Worm (Caenorhabditis elegans): ENCODE measurements around the gene K10H10.10.
A peak's percentile ranks its signal among the peaks of the same experiment; 100 is the strongest.

The K10H10.10 gene

DNA sequence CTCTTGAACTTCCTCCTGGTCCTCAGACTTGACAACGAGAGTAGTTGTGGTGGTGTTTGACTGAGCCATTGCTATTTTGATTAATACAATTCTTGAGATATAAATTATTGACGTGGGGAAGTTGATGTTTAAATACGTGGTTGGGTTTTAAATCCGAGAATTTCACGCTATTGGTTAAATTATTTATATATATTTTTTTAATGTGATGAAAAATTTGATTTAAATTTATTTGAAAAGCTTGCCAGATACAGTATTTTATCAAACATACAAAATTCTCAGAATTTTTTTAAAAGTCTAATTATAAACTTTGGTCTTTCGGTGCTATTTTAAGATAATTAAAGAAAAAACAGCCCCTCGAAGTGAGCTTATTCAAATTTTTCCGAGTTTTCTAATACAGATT lies at the start of gene K10H10.10, which contains the start of gene K10H10.7:
TSS of gene K10H10.10 (plus strand) at position 204 of the 400 bp plus-strand sequence.
TSS of gene K10H10.7 (minus strand) at position 101 of the 400 bp plus-strand sequence.
- no peak for TF ChIP-seq nhr-77 (tag; optimal IDR thresholded peaks at IDR 0.05)
- no peak for TF ChIP-seq nhr-25 (tag; optimal IDR thresholded peaks at IDR 0.05)
- TF ChIP-seq skn-1 (tag; optimal IDR thresholded peaks at IDR 0.05): no peak
- TF ChIP-seq aly-2 (tag; optimal IDR thresholded peaks at IDR 0.05): no peak
- TF ChIP-seq mdl-1 (tag; optimal IDR thresholded peaks at IDR 0.05): no peak
- no peak for TF ChIP-seq C34F6.9 (tag; optimal IDR thresholded peaks at IDR 0.05)
- no peak for TF ChIP-seq nhr-23 (tag; optimal IDR thresholded peaks at IDR 0.05)
- TF ChIP-seq sma-3 (GFP tag; optimal IDR thresholded peaks at IDR 0.05): no peak
- TF ChIP-seq snpc-4 (tag; optimal IDR thresholded peaks at IDR 0.05): no peak
- TF ChIP-seq nhr-11 (tag; optimal IDR thresholded peaks at IDR 0.05): no peak
- TF ChIP-seq fos-1 (tag; optimal IDR thresholded peaks at IDR 0.05): no peak
- TF ChIP-seq nhr-21 (tag; optimal IDR thresholded peaks at IDR 0.05): no peak
- no peak for TF ChIP-seq blmp-1 (tag; optimal IDR thresholded peaks at IDR 0.05; ENCODE audit: insufficient read depth)
- no peak for TF ChIP-seq ztf-11 (tag; optimal IDR thresholded peaks at IDR 0.05)

DNA sequence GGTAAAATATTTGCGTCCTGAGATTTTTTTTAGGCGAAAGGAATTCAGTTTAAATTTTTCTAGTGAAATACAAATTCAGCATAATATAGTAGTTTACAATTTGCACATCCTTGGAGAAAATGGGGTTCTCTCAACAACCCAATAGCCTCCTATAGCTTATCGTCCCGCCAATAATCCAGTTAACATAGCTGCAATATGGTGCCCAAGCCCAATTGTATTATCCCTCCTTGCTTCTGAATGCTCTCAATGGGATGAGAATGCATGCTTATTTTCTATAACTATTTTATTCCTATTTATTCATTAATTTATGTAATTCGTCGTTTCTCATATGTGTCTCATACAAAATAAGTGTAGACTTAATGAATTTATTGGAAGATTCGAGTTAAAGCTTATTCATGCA lies 37.5 kb upstream of the K10H10.10 start:
- TF ChIP-seq Y55F3AM.14 (GFP tag; optimal IDR thresholded peaks at IDR 0.05) (no peak), unc-39 (tag; optimal IDR thresholded peaks at IDR 0.05) (no peak), crh-2 (tag; optimal IDR thresholded peaks at IDR 0.05) (no peak), mbf-1 (tag; optimal IDR thresholded peaks at IDR 0.05) (no peak), fos-1 (tag; optimal IDR thresholded peaks at IDR 0.05) (no peak), lin-11 (tag; optimal IDR thresholded peaks at IDR 0.05) (no peak)

DNA sequence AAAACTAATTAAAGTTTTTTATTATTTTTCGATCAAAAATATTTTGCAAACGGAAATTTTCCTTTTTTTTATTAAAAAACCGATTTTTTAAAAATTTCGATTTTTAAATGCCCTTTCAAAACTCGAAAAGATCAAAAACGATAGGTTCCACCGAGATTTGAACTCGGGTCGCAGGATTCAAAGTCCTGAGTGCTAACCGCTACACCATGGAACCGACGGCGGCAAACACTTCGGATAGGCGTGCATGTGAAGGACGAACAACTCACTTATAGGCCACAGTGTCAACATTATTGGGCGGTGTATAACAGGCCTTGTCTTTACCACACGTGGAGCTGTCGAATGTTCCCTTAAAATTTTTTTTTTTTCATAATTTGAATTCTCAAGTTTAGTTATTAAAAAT lies 32.9 kb upstream of the K10H10.10 start:
- TF ChIP-seq ceh-16 (tag; optimal IDR thresholded peaks at IDR 0.05): no peak
- TF ChIP-seq sma-3 (GFP tag; optimal IDR thresholded peaks at IDR 0.05): peak; percentile 20
- peak; percentile 1 for TF ChIP-seq unc-55 (GFP tag; optimal IDR thresholded peaks at IDR 0.05)
- TF ChIP-seq nhr-11 (tag; optimal IDR thresholded peaks at IDR 0.05): no peak
- peak in 1 of 2 experiments; percentile 37 for TF ChIP-seq lsy-2 (tag; optimal IDR thresholded peaks at IDR 0.05)
- TF ChIP-seq egl-27 (tag; optimal IDR thresholded peaks at IDR 0.05): no peak
- TF ChIP-seq C34F6.9 (tag; optimal IDR thresholded peaks at IDR 0.05): no peak
- peak; percentile 59 for TF ChIP-seq nhr-129 (tag; optimal IDR thresholded peaks at IDR 0.05)
- peak; percentile 14 for TF ChIP-seq gmeb-1 (tag; optimal IDR thresholded peaks at IDR 0.05)
- TF ChIP-seq ZK546.5 (tag; optimal IDR thresholded peaks at IDR 0.05): no peak

DNA sequence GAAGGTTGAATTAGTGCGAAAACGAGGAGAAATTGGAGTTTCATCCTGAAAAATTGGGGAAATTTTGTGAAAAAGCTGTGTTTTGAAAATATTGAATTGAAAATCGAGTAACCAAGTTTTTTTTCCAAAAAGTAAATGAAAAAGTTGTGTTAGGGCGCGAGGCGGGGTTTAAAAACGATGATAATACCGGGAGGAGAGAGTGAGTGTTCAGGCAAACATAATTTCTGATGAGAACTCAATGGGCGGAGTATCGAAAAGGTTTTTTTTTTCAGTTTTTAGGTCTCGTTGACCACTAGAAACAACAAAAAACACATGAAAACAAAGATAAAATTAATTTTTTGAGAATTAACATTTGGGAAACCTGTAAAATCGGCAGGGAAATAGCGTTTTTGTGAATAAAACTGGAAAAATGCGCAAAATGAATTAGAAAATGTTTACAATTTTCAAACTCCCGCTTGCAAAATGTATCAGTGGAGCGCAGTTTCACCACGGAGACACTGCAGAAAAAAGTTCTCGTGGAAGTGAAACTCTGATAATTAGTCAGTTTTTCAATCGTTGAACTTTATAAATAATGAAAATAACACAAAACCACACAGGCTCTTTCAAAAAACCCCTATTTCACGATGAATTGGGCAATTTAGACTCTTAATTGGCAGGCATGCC lies 27.9 kb upstream of the K10H10.10 start, which contains the start of gene C13B4.1:
TSS of gene C13B4.1 (minus strand) at position 51 of the 663 bp plus-strand sequence.
- no peak for TF ChIP-seq mbf-1 (tag; optimal IDR thresholded peaks at IDR 0.05)
- peak; percentile 6 for TF ChIP-seq gmeb-1 (tag; optimal IDR thresholded peaks at IDR 0.05)

DNA sequence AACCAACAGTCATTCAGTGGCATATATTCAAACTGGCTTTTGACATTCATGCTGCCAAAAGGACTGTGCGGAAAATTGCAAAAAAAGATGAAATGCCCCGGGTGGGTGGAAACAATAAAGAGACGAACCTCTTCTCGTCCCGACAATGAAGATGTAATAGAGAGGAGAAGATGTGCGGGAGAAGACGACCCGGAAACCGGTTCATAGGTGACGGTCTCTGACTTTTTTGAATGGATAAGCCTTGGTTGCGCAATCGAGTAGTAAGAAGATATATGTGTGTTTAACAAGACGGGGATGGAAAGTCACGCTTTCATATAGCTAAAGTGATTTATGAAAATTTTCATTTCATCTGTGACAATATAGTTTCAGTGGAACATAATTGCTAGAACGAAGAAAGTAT lies 26.8 kb upstream of the K10H10.10 start:
- TF ChIP-seq nhr-21 (tag; optimal IDR thresholded peaks at IDR 0.05) (peak; percentile 42), unc-62 (GFP tag; optimal IDR thresholded peaks at IDR 0.05) (no peak), blmp-1 (tag; optimal IDR thresholded peaks at IDR 0.05; ENCODE audit: insufficient read depth) (peak; percentile 29), lsy-2 (tag; optimal IDR thresholded peaks at IDR 0.05) (no peak), dmd-4 (tag; optimal IDR thresholded peaks at IDR 0.05) (no peak), sma-3 (GFP tag; optimal IDR thresholded peaks at IDR 0.05) (no peak), unc-39 (tag; optimal IDR thresholded peaks at IDR 0.05) (no peak), ceh-82 (tag; optimal IDR thresholded peaks at IDR 0.05) (no peak), ZK546.5 (tag; optimal IDR thresholded peaks at IDR 0.05) (no peak), ama-1 (optimal IDR thresholded peaks at IDR 0.05) (no peak), snpc-4 (tag; optimal IDR thresholded peaks at IDR 0.05) (no peak), nhr-11 (tag; optimal IDR thresholded peaks at IDR 0.05) (no peak), F13H6.1 (tag; optimal IDR thresholded peaks at IDR 0.05) (no peak), nhr-237 (tag; optimal IDR thresholded peaks at IDR 0.05) (no peak), skn-1 (tag; optimal IDR thresholded peaks at IDR 0.05) (no peak), lin-13 (GFP tag; optimal IDR thresholded peaks at IDR 0.05) (no peak), nhr-25 (tag; optimal IDR thresholded peaks at IDR 0.05) (peak; percentile 21), crh-2 (tag; optimal IDR thresholded peaks at IDR 0.05) (no peak), Y55F3AM.14 (GFP tag; optimal IDR thresholded peaks at IDR 0.05) (no peak), ztf-1 (GFP tag; conservative IDR thresholded peaks at IDR 0.05) (no peak), nhr-12 (tag; optimal IDR thresholded peaks at IDR 0.05) (no peak)
